Fruit fly (Drosophila melanogaster): ENCODE results near the gene Sfp24Ba.

The Sfp24Ba gene

dm6 chr2L:3655698-3656105, 12.6 kb downstream of the Sfp24Ba start (continued):
- TF ChIP-seq CG6854 (GFP tag; optimal IDR thresholded peaks at IDR 0.05) (peak; percentile 97), CG11398 (GFP tag; optimal IDR thresholded peaks at IDR 0.05) (peak; percentile 97), CG14965 (GFP tag; optimal IDR thresholded peaks at IDR 0.05; ENCODE audit: borderline replicate concordance) (peak; percentile 87), CG6765 (GFP tag; optimal IDR thresholded peaks at IDR 0.05) (peak; percentile 97), Max (GFP tag; optimal IDR thresholded peaks at IDR 0.05) (peak; percentile 96), CG30431 (GFP tag; optimal IDR thresholded peaks at IDR 0.05) (peak; percentile 97), al (GFP tag; IDR thresholded peaks at IDR 0.05) (peak; percentile 96), psq (GFP tag; optimal IDR thresholded peaks at IDR 0.05) (peak; percentile 85), Optix (GFP tag; IDR thresholded peaks at IDR 0.05) (peak; percentile 97), CG2678 (tag; optimal IDR thresholded peaks at IDR 0.05) (peak; percentile 99), Med (GFP tag) (peak; percentile 100), CG4282 (GFP tag; optimal IDR thresholded peaks at IDR 0.05) (peak; percentile 95), CG34422 (GFP tag; IDR thresholded peaks at IDR 0.05) (peak; percentile 98), tx (GFP tag; optimal IDR thresholded peaks at IDR 0.05) (peak; percentile 98), Lpt (GFP tag; optimal IDR thresholded peaks at IDR 0.05) (no peak), CG17802 (tag; optimal IDR thresholded peaks at IDR 0.05) (peak; percentile 88), jigr1 (GFP tag; IDR thresholded peaks at IDR 0.05) (peak; percentile 93), peb (GFP tag; IDR thresholded peaks at IDR 0.05) (peak; percentile 97), amos (GFP tag; IDR thresholded peaks at IDR 0.05; ENCODE audit: partially characterized antibody) (no peak), bab2 (GFP tag; optimal IDR thresholded peaks at IDR 0.05) (peak; percentile 98), Six4 (GFP tag; optimal IDR thresholded peaks at IDR 0.05) (peak; percentile 98), stwl (tag; optimal IDR thresholded peaks at IDR 0.05) (peak; percentile 65), sna (GFP tag; IDR thresholded peaks at IDR 0.05; ENCODE audit: partially characterized antibody) (no peak), crc (GFP tag; optimal IDR thresholded peaks at IDR 0.05) (peak; percentile 98), ttk (GFP tag; IDR thresholded peaks at IDR 0.05) (peak; percentile 97), unc-4 (GFP tag; IDR thresholded peaks at IDR 0.05; ENCODE audit: partially characterized antibody) (peak; percentile 31; the same call in 1 of the 2 replicates), CG13624 (GFP tag; optimal IDR thresholded peaks at IDR 0.05) (peak; percentile 99)

dm6 chr2L:3654956-3655618, 13.3 kb downstream of the Sfp24Ba start:
- no peak for TF ChIP-seq zfh1 (GFP tag; IDR thresholded peaks at IDR 0.05)
- no peak for TF ChIP-seq grn (GFP tag; optimal IDR thresholded peaks at IDR 0.05)
- no peak for TF ChIP-seq CG17359 (tag; optimal IDR thresholded peaks at IDR 0.05)
- TF ChIP-seq CG4730 (GFP tag; IDR thresholded peaks at IDR 0.05), result no peak
- TF ChIP-seq ase (GFP tag; IDR thresholded peaks at IDR 0.05), result no peak
- no peak for TF ChIP-seq CG9437 (GFP tag; optimal IDR thresholded peaks at IDR 0.05)
- no peak for TF ChIP-seq CG8765 (GFP tag; IDR thresholded peaks at IDR 0.05)
- no peak for TF ChIP-seq CG31224 (GFP tag; IDR thresholded peaks at IDR 0.05)
- TF ChIP-seq Bgb (GFP tag; IDR thresholded peaks at IDR 0.05; ENCODE audit: partially characterized antibody), result no peak
- TF ChIP-seq chinmo (GFP tag; IDR thresholded peaks at IDR 0.05; ENCODE audit: partially characterized antibody), result 0 out of 4 replicates have a peak, but pooled peaks have one; percentile 25
- TF ChIP-seq CG11560 (tag; IDR thresholded peaks at IDR 0.05), result no peak
- TF ChIP-seq kah (GFP tag; optimal IDR thresholded peaks at IDR 0.05), result peak; percentile 97
- no peak for TF ChIP-seq abd-A (tag; optimal IDR thresholded peaks at IDR 0.05)
- TF ChIP-seq Hr3 (GFP tag; optimal IDR thresholded peaks at IDR 0.05), result no peak
- no peak for TF ChIP-seq CG10209 (GFP tag; optimal IDR thresholded peaks at IDR 0.05)
- TF ChIP-seq Poxn (GFP tag; IDR thresholded peaks at IDR 0.05), result no peak
- TF ChIP-seq bab2 (GFP tag; optimal IDR thresholded peaks at IDR 0.05), result no peak
- TF ChIP-seq z (GFP tag; IDR thresholded peaks at IDR 0.05), result no peak
- TF ChIP-seq BEAF-32 (GFP tag; optimal IDR thresholded peaks at IDR 0.05), result no peak
- peak; percentile 35; the same call in 1 of the 3 replicates for TF ChIP-seq sr (GFP tag; IDR thresholded peaks at IDR 0.05)
- no peak for TF ChIP-seq Dfd (GFP tag; optimal IDR thresholded peaks at IDR 0.05)
- TF ChIP-seq tio (GFP tag; optimal IDR thresholded peaks at IDR 0.05), result no peak
- TF ChIP-seq CG10462 (GFP tag; optimal IDR thresholded peaks at IDR 0.05), result no peak
- no peak for TF ChIP-seq Atf3 (GFP tag; optimal IDR thresholded peaks at IDR 0.05)
- peak; percentile 75; the same call in 1 of the 2 replicates for TF ChIP-seq vvl (GFP tag; IDR thresholded peaks at IDR 0.05)
